Fruit fly (Drosophila melanogaster): Measurements from ENCODE around the gene Prosalpha2.
A peak's percentile ranks its signal among the peaks of the same experiment; 100 is the strongest.

Prosalpha2 gene

DNA sequence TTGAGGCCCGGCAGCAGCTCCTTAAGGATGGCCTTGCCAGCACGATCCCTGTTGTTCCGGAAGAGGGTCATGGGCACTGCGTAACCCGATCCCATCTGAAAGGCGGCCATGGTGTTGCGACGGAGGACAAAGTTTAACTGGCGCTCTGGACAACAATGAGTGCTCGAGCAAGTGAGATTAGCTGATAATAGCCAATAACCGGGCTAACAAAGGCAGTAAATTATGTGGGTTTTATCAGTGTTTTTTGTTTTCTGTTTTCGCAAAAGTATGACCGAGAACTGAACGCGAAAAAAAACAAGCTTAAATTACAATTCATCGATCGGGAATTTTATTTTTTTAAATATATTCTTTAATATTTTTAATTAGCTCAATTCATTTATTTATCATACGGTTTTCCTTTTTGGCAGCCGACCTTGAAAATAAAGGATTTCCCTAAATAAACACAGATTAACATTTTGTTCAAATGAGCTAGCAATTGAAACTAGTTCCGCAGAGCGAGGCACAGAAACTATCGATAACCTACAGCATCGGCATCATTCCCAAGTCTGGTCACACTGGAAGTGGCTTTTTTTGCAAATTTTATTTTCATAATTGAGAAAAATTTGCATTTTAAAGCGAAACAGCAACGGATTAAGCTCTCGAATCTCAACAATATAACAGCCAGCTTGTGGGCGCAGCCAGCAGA lies 17.7 kb upstream of the Prosalpha2 start, which contains the start of the genes Dip-C and pps (continued):
- TF ChIP-seq CG9727 (GFP tag; optimal IDR thresholded peaks at IDR 0.05) (peak; percentile 28), CG14710 (tag; optimal IDR thresholded peaks at IDR 0.05) (peak; percentile 58), az2 (GFP tag; optimal IDR thresholded peaks at IDR 0.05) (no peak), Dp (GFP tag; optimal IDR thresholded peaks at IDR 0.05) (peak; percentile 29), CG12391 (tag; optimal IDR thresholded peaks at IDR 0.05) (peak; percentile 52), CG31224 (GFP tag; IDR thresholded peaks at IDR 0.05) (no peak), Hand (GFP tag; optimal IDR thresholded peaks at IDR 0.05) (no peak), unc-4 (GFP tag; IDR thresholded peaks at IDR 0.05; ENCODE audit: partially characterized antibody) (peak; percentile 79), CG42726 (GFP tag; IDR thresholded peaks at IDR 0.05; ENCODE audit: partially characterized antibody) (peak; percentile 52; the same call in 1 of the 2 replicates), CoRest (tag; optimal IDR thresholded peaks at IDR 0.05) (peak; percentile 46), ato (GFP tag; IDR thresholded peaks at IDR 0.05; ENCODE audit: partially characterized antibody) (peak; percentile 58; the same call in 1 of the 2 replicates), insv (GFP tag; optimal IDR thresholded peaks at IDR 0.05) (peak in 1 of 2 experiments; percentile 22), E2f2 (GFP tag; IDR thresholded peaks at IDR 0.05) (peak; percentile 20; the same call in 1 of the 2 replicates), inv (GFP tag; IDR thresholded peaks at IDR 0.05; ENCODE audit: partially characterized antibody) (peak; percentile 65), CG12104 (GFP tag; optimal IDR thresholded peaks at IDR 0.05) (peak; percentile 12), HmgZ (tag; optimal IDR thresholded peaks at IDR 0.05) (peak; percentile 12), Gug (GFP tag; IDR thresholded peaks at IDR 0.05) (no peak), Xbp1 (GFP tag; optimal IDR thresholded peaks at IDR 0.05) (peak; percentile 3), amos (GFP tag; IDR thresholded peaks at IDR 0.05; ENCODE audit: partially characterized antibody) (peak; percentile 82), knrl (GFP tag; IDR thresholded peaks at IDR 0.05; ENCODE audit: partially characterized antibody) (peak; percentile 76), stc (GFP tag; IDR thresholded peaks at IDR 0.05) (no peak), hb (GFP tag; IDR thresholded peaks at IDR 0.05; ENCODE audit: partially characterized antibody) (peak; percentile 40; the same call in 1 of the 3 replicates), CG3995 (GFP tag; optimal IDR thresholded peaks at IDR 0.05) (no peak), CG7963 (GFP tag; IDR thresholded peaks at IDR 0.05; ENCODE audit: partially characterized antibody) (peak; percentile 39; the same call in 1 of the 3 replicates), CG8924 (tag; optimal IDR thresholded peaks at IDR 0.05) (peak; percentile 37), tup (GFP tag; optimal IDR thresholded peaks at IDR 0.05) (no peak), Bgb (GFP tag; IDR thresholded peaks at IDR 0.05; ENCODE audit: partially characterized antibody) (peak; percentile 74), pan (optimal IDR thresholded peaks at IDR 0.05) (no peak), pan (GFP tag; optimal IDR thresholded peaks at IDR 0.05 in 1 of 2, IDR thresholded peaks at IDR 0.05 in 1 of 2) (peak in 1 of 2 experiments; percentile 9), Scr (GFP tag; IDR thresholded peaks at IDR 0.05; ENCODE audit: partially characterized antibody) (peak; percentile 76), YL-1 (GFP tag; optimal IDR thresholded peaks at IDR 0.05) (peak; percentile 84), pzg (GFP tag; optimal IDR thresholded peaks at IDR 0.05) (peak; percentile 69), ftz-f1 (GFP tag; optimal IDR thresholded peaks at IDR 0.05) (peak; percentile 78), BEAF-32 (GFP tag; optimal IDR thresholded peaks at IDR 0.05) (peak; percentile 82), CG9797 (GFP tag; optimal IDR thresholded peaks at IDR 0.05) (peak; percentile 70), CG17829 (tag; optimal IDR thresholded peaks at IDR 0.05) (peak; percentile 56), bbx (GFP tag; IDR thresholded peaks at IDR 0.05; ENCODE audit: partially characterized antibody) (peak; percentile 80), CG3163 (GFP tag; optimal IDR thresholded peaks at IDR 0.05) (no peak), Tbp (GFP tag; optimal IDR thresholded peaks at IDR 0.05) (no peak), Doc3 (GFP tag; IDR thresholded peaks at IDR 0.05; ENCODE audit: partially characterized antibody) (peak; percentile 65; the same call in 2 of the 3 replicates), CG2116 (GFP tag; optimal IDR thresholded peaks at IDR 0.05) (peak; percentile 35), Ets65A (GFP tag) (peak; percentile 22), CG12659 (GFP tag; optimal IDR thresholded peaks at IDR 0.05) (peak; percentile 63), CG6791 (GFP tag; IDR thresholded peaks at IDR 0.05; ENCODE audit: partially characterized antibody) (peak; percentile 81), Dll (GFP tag; IDR thresholded peaks at IDR 0.05; ENCODE audit: partially characterized antibody) (peak; percentile 75), CG34376 (GFP tag; optimal IDR thresholded peaks at IDR 0.05) (peak; percentile 44), CG11093 (GFP tag; IDR thresholded peaks at IDR 0.05) (no peak)

All from whole organism, embryonic.